Worm (Caenorhabditis elegans) whole organism, L4 larva: Measurements from ENCODE around the gene srh-95.

Experiments
- D1046.2 ChIP-seq: fragments of 200-800 bp; sonication (Bioruptor generic); IDR thresholded peaks from 2 replicates; pipeline ENCODE4 v1.3.6; 2022; ENCODE audit warnings: missing genetic modification characterization, missing compliant biosample characterization
- F26F4.8 ChIP-seq: fragments of 200-800 bp; sonication (Bioruptor generic); conservative IDR thresholded peaks from 2 replicates; pipeline ENCODE4 v1.3.6; 2022; ENCODE audit warnings: missing genetic modification characterization, missing compliant biosample characterization
- ZK546.5 ChIP-seq, 2 experiments: sonication (generic microtip); optimal IDR thresholded peaks; 2 replicates each; lab custom pipeline; 2017; ENCODE audit warnings: missing biosample characterization in 2 of 2, missing genetic modification characterization in 2 of 2
- mep-1 ChIP-seq: fragments of 150-350 bp; sonication (generic microtip); optimal IDR thresholded peaks from 3 replicates; lab custom pipeline; 2014; ENCODE audit warnings: missing biosample characterization, missing genetic modification characterization
- nhr-10 ChIP-seq: fragments of 150-350 bp; optimal IDR thresholded peaks from 2 replicates; lab custom pipeline; 2014; ENCODE audit warnings: missing biosample characterization, missing genetic modification characterization
- nhr-28 ChIP-seq: fragments of 150-350 bp; optimal IDR thresholded peaks from 2 replicates; lab custom pipeline; 2014; ENCODE audit warnings: missing biosample characterization, missing genetic modification characterization
- zip-11 ChIP-seq: fragments of 200-800 bp; sonication (Bioruptor generic); IDR thresholded peaks from 2 replicates; pipeline ENCODE4 v1.3.6; 2022; ENCODE audit warnings: missing genetic modification characterization, missing compliant biosample characterization

DNA sequence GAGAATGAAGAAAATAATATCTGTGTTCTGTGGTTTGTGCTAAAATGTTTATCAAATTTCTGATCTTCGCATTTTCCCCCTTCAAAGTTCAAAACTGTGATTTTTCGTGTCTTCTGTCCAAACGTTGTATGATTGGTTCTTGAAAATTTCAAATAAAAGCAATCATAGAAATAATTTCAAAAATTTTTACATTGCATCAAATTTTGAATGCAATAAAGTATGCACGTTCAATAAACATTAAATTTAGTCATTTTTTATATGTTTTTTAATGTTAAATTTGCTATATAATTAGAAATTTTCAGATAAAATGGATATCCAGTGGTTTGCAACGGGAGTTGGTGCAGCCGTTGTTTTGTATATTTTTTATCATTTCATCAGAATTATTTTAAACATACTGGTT is 22.7 kb upstream of the srh-95 start, which contains the start of gene stdh-2:
- TF ChIP-seq mep-1 (tag; lab: Kevin White, UChicago) (no peak), F26F4.8 (GFP tag; lab: Robert Waterston, UW) (no peak), nhr-28 (tag; lab: Kevin White, UChicago) (peak; percentile 54), ZK546.5 (tag; optimal IDR thresholded peaks at IDR 0.05; lab: Kevin White, UChicago) (no peak), nhr-10 (tag; lab: Kevin White, UChicago) (no peak), zip-11 (GFP tag; lab: Robert Waterston, UW) (no peak), D1046.2 (GFP tag; lab: Robert Waterston, UW) (no peak)
